Worm (Caenorhabditis elegans) whole organism, young adult: Measurements from ENCODE around the gene F44E7.9.

ENCODE experiments used
- B0261.1 ChIP-seq: sonication (generic microtip); optimal IDR thresholded peaks from 2 replicates; lab custom pipeline; 2016; ENCODE audit warnings: mild to moderate bottlenecking, missing genetic modification characterization, moderate library complexity, missing compliant biosample characterization
- C06A6.2 ChIP-seq: fragments of 200-800 bp; sonication (Bioruptor generic); conservative IDR thresholded peaks from 2 replicates; pipeline ENCODE4 v1.3.6; 2022; ENCODE audit warnings: missing genetic modification characterization, missing compliant biosample characterization
- F22D6.2 ChIP-seq: sonication (generic microtip); optimal IDR thresholded peaks from 2 replicates; lab custom pipeline; 2016; ENCODE audit warnings: mild to moderate bottlenecking, missing genetic modification characterization, missing compliant biosample characterization
- F37B4.10 ChIP-seq: fragments of 200-800 bp; sonication (Bioruptor generic); IDR thresholded peaks from 2 replicates; pipeline ENCODE4 v1.3.6; 2022; ENCODE audit warnings: missing genetic modification characterization, missing compliant biosample characterization
- F57A8.1 ChIP-seq: fragments of 200-800 bp; sonication (Bioruptor generic); optimal IDR thresholded peaks from 2 replicates; lab custom pipeline; 2018; ENCODE audit warnings: mild to moderate bottlenecking, missing genetic modification characterization, moderate library complexity, missing compliant biosample characterization
- T07F8.4 ChIP-seq: sonication (generic microtip); optimal IDR thresholded peaks from 2 replicates; lab custom pipeline; 2016; ENCODE audit warnings: mild to moderate bottlenecking, missing genetic modification characterization, moderate library complexity, missing compliant biosample characterization
- T26A5.8 ChIP-seq: sonication (generic microtip); optimal IDR thresholded peaks from 2 replicates; lab custom pipeline; 2016; ENCODE audit warnings: missing genetic modification characterization, missing compliant biosample characterization
- Y67H2A.10 ChIP-seq: fragments of 200-800 bp; sonication (Bioruptor generic); conservative IDR thresholded peaks from 2 replicates; pipeline ENCODE4 v1.3.6; 2022; ENCODE audit warnings: missing genetic modification reagents, missing genetic modification characterization, missing compliant biosample characterization
- athp-1 ChIP-seq: sonication (generic microtip); optimal IDR thresholded peaks from 2 replicates; lab custom pipeline; 2017; ENCODE audit warnings: mild to moderate bottlenecking, missing genetic modification characterization, missing compliant biosample characterization
- attf-5 ChIP-seq: fragments of 200-800 bp; sonication (Bioruptor generic); optimal IDR thresholded peaks from 2 replicates; lab custom pipeline; 2018; ENCODE audit warnings: mild to moderate bottlenecking, missing genetic modification characterization, missing compliant biosample characterization
- ccch-3 ChIP-seq: fragments of 200-800 bp; sonication (Bioruptor generic); optimal IDR thresholded peaks from 2 replicates; lab custom pipeline; 2018; ENCODE audit warnings: mild to moderate bottlenecking, missing genetic modification characterization, missing compliant biosample characterization
- cebp-2 ChIP-seq: fragments of 200-800 bp; sonication (Bioruptor generic); IDR thresholded peaks from 2 replicates; pipeline ENCODE4 v1.3.6; 2022; ENCODE audit warnings: missing genetic modification characterization, missing compliant biosample characterization
- ceh-91 ChIP-seq: fragments of 200-800 bp; sonication (Bioruptor generic); IDR thresholded peaks from 2 replicates; pipeline ENCODE4 v1.3.6; 2022; ENCODE audit warnings: missing genetic modification reagents, missing genetic modification characterization, missing compliant biosample characterization
- dox-1 ChIP-seq: fragments of 200-800 bp; sonication (Bioruptor generic); IDR thresholded peaks from 2 replicates; pipeline ENCODE4 v1.3.6; 2022; ENCODE audit warnings: missing genetic modification reagents, missing genetic modification characterization, missing compliant biosample characterization
- efl-1 ChIP-seq: fragments of 150-350 bp; optimal IDR thresholded peaks from 2 replicates; lab custom pipeline; 2014; ENCODE audit warnings: missing biosample characterization, missing genetic modification reagents, missing genetic modification characterization
- egl-44 ChIP-seq: fragments of 200-800 bp; sonication (Bioruptor generic); IDR thresholded peaks from 2 replicates; pipeline ENCODE4 v1.3.6; 2022; ENCODE audit warnings: missing genetic modification reagents, missing genetic modification characterization, missing compliant biosample characterization
- egrh-3 ChIP-seq: fragments of 200-800 bp; sonication (Bioruptor generic); IDR thresholded peaks from 2 replicates; pipeline ENCODE4 v1.3.6; 2022; ENCODE audit warnings: missing genetic modification reagents, missing genetic modification characterization, missing compliant biosample characterization
- him-1 ChIP-seq: sonication (generic microtip); optimal IDR thresholded peaks from 2 replicates; lab custom pipeline; 2016; ENCODE audit warnings: missing genotype, missing genetic modification reagents, missing genetic modification characterization, missing compliant biosample characterization
- hmg-1.2 ChIP-seq: fragments of 200-800 bp; sonication (Bioruptor generic); IDR thresholded peaks from 2 replicates; pipeline ENCODE4 v1.3.6; 2022; ENCODE audit warnings: missing genetic modification reagents, missing genetic modification characterization, missing compliant biosample characterization
- hmg-20 ChIP-seq: fragments of 200-800 bp; sonication (Bioruptor generic); IDR thresholded peaks from 2 replicates; pipeline ENCODE4 v1.3.6; 2022; ENCODE audit warnings: missing genetic modification reagents, missing genetic modification characterization, missing compliant biosample characterization
- hrde-1 ChIP-seq: sonication (generic microtip); optimal IDR thresholded peaks from 2 replicates; lab custom pipeline; 2016; ENCODE audit warnings: missing genetic modification characterization, mild to moderate bottlenecking, missing compliant biosample characterization, moderate library complexity, missing genotype, missing genetic modification reagents, borderline replicate concordance
- hsf-1 ChIP-seq: fragments of 200-800 bp; sonication (Bioruptor generic); IDR thresholded peaks from 2 replicates; pipeline ENCODE4 v1.3.6; 2022; ENCODE audit warnings: missing genetic modification reagents, missing genetic modification characterization, missing compliant biosample characterization
- lsl-1 ChIP-seq: fragments of 200-800 bp; sonication (Bioruptor generic); optimal IDR thresholded peaks from 2 replicates; lab custom pipeline; 2018; ENCODE audit warnings: mild to moderate bottlenecking, missing genetic modification characterization, moderate library complexity, missing compliant biosample characterization
- lsy-27 ChIP-seq: sonication (generic microtip); optimal IDR thresholded peaks from 2 replicates; lab custom pipeline; 2017; ENCODE audit warnings: missing genetic modification characterization, mild to moderate bottlenecking, missing compliant biosample characterization, antibody characterized with exemption, missing genotype, borderline replicate concordance; ENCODE audit not compliant: insufficient read depth
- madf-3 ChIP-seq: fragments of 200-800 bp; sonication (Bioruptor generic); IDR thresholded peaks from 2 replicates; pipeline ENCODE4 v1.3.6; 2022; ENCODE audit warnings: missing genetic modification reagents, missing genetic modification characterization, missing compliant biosample characterization
- madf-6 ChIP-seq: fragments of 200-800 bp; sonication (Bioruptor generic); IDR thresholded peaks from 2 replicates; pipeline ENCODE4 v1.3.6; 2022; ENCODE audit warnings: missing genetic modification reagents, missing genetic modification characterization, missing compliant biosample characterization
- mel-28 ChIP-seq: sonication (generic microtip); optimal IDR thresholded peaks from 2 replicates; lab custom pipeline; 2016; ENCODE audit warnings: borderline replicate concordance, mild to moderate bottlenecking, missing genetic modification characterization, missing compliant biosample characterization
- nfya-2 ChIP-seq: fragments of 200-800 bp; sonication (Bioruptor generic); IDR thresholded peaks from 2 replicates; pipeline ENCODE4 v1.3.6; 2022; ENCODE audit warnings: missing genetic modification reagents, missing genetic modification characterization, missing compliant biosample characterization
- nfyb-1 ChIP-seq: fragments of 200-800 bp; sonication (Bioruptor generic); IDR thresholded peaks from 2 replicates; pipeline ENCODE4 v1.3.6; 2022; ENCODE audit warnings: missing genetic modification reagents, missing genetic modification characterization, missing compliant biosample characterization
- nhr-27 ChIP-seq: fragments of 200-800 bp; sonication (Bioruptor generic); optimal IDR thresholded peaks from 2 replicates; lab custom pipeline; 2018; ENCODE audit warnings: mild to moderate bottlenecking, missing genetic modification characterization, moderate library complexity, missing compliant biosample characterization
- nhr-80 ChIP-seq: sonication (generic microtip); optimal IDR thresholded peaks from 2 replicates; lab custom pipeline; 2016; ENCODE audit warnings: missing genetic modification characterization, missing compliant biosample characterization
- sea-2 ChIP-seq: fragments of 200-800 bp; sonication (Bioruptor generic); IDR thresholded peaks from 2 replicates; pipeline ENCODE4 v1.3.6; 2022; ENCODE audit warnings: missing genetic modification characterization, missing compliant biosample characterization
- snpc-1.3 ChIP-seq: sonication (generic microtip); optimal IDR thresholded peaks from 2 replicates; lab custom pipeline; 2017; ENCODE audit warnings: missing genetic modification characterization, mild to moderate bottlenecking, missing compliant biosample characterization, antibody characterized with exemption, moderate library complexity, missing genotype, missing genetic modification reagents; ENCODE audit not compliant: insufficient read depth
- tbx-9 ChIP-seq: sonication (generic microtip); optimal IDR thresholded peaks from 2 replicates; lab custom pipeline; 2016; ENCODE audit warnings: borderline replicate concordance, missing genetic modification characterization, inconsistent platforms, missing compliant biosample characterization
- ztf-18 ChIP-seq: sonication (generic microtip); optimal IDR thresholded peaks from 2 replicates; lab custom pipeline; 2016; ENCODE audit warnings: missing genotype, mild to moderate bottlenecking, missing genetic modification characterization, missing compliant biosample characterization
- ztf-25 ChIP-seq: fragments of 200-800 bp; sonication (Bioruptor generic); IDR thresholded peaks from 2 replicates; pipeline ENCODE4 v1.3.6; 2022; ENCODE audit warnings: missing genetic modification reagents, missing genetic modification characterization, missing compliant biosample characterization

Gene F44E7.9

DNA sequence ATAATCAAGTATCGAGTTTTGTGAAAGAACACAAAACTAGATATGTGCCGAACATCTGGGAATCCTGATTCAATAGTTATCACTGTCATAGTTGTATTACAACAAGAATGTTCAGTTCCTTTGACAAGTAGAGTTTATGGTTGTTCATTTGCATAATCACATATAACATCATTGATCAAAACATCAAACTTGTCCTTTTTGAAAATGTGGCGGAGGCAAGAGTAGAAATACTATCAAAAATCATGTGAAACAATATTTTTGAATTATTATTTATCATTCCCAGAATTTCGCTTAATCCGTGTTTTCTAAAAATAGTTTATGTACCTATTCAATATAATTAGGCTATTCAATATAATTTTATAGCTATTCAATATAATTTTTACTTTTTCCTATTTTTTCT, 5.7 kb upstream of the F44E7.9 start, which contains the start of gene F44E7.7 (continued):
- TF ChIP-seq attf-5 (GFP tag; lab: Kevin White, UChicago) (no peak), F37B4.10 (GFP tag; lab: Robert Waterston, UW) (no peak), ztf-18 (no peak)

DNA sequence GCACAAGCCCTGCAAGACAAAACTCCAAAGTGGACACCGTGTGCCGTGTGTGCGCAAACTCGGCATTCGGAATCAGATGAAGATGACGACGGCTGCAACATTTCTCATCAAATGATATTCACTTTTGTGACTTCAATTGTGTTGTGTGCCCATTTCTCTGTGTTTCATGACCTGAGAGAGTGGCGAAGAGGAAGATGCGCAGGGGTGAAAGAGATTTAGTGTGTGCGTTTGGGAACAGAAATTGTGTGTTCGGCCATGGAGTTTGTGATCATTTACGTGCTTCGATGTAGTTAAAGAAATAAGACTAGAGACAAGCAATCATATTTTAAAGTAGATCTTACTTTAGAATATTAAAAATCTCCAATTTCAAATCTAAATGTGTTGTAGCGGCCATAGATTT, 2.4 kb upstream of the F44E7.9 start:
- TF ChIP-seq sea-2 (GFP tag; lab: Robert Waterston, UW), result no peak
- no peak for TF ChIP-seq hrde-1 (tag; lab: Kevin White, UChicago)
- TF ChIP-seq nhr-80 (tag; lab: Kevin White, UChicago), result peak; percentile 33
- no peak for TF ChIP-seq C06A6.2 (GFP tag; lab: Robert Waterston, UW)
- TF ChIP-seq dox-1 (GFP tag; lab: Robert Waterston, UW), result peak; percentile 35; the same call in 1 of the 2 replicates
- TF ChIP-seq nfyb-1 (GFP tag; lab: Robert Waterston, UW), result 0 out of 2 replicates have a peak, but pooled peaks have one; percentile 41
- no peak for TF ChIP-seq nhr-27 (tag; lab: Kevin White, UChicago)
- TF ChIP-seq Y67H2A.10 (GFP tag; lab: Robert Waterston, UW), result no peak
- TF ChIP-seq hmg-1.2 (GFP tag; lab: Robert Waterston, UW), result peak; percentile 26; the same call in 1 of the 2 replicates
- no peak for TF ChIP-seq ztf-25 (GFP tag; lab: Robert Waterston, UW)

DNA sequence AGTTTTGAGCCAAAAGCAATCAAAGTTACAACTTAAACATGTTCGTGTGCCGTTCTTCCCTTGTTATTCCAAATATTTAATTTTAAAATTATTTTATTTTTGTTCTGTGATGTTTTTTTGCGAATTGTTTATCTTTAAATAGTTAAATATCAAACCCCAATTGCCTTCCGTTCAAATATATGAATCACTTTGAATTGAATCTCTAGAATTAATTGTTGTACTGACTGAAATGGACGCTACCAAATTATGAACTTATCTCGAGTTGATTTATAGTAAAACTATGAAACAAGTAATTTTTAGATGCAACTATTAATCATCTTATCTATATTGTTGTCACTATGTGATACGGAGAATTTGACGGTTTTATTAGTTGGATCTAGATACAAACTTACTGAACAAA, 1.0 kb downstream of the F44E7.9 start, which contains the start of gene ZC250.2:
TSS of gene ZC250.2 (plus strand) at position 301 of the 400 bp plus-strand sequence.
- TF ChIP-seq hsf-1 (GFP tag; lab: Robert Waterston, UW), result 0 out of 2 replicates have a peak, but pooled peaks have one; percentile 27
- TF ChIP-seq T07F8.4 (tag; lab: Kevin White, UChicago), result no peak
- TF ChIP-seq, all 124 proteins: peak for 1

DNA sequence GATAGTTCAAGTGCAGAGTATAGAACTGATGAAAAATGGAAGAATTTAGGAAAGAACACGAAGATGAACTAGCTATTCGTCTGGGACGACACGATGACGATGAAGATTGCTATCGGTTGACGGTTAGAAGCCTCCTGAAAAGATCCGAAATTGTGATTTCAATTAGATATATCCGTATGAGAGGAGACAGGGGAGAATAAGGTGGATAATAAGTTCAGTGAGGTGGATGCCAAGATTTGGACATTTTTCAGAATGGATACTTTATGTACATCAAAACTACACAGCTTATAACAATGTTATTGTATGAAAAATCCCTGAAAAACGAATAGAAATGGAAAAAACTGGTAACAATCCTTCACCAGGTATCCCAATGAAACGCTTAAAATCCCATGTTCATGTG, 7.1 kb downstream of the F44E7.9 start, which contains the start of gene nstp-3:
TSS of gene nstp-3 (minus strand) at position 101 of the 400 bp plus-strand sequence.
- TF ChIP-seq mel-28 (tag; lab: Kevin White, UChicago) (no peak), nfya-2 (GFP tag; lab: Robert Waterston, UW) (no peak), egl-44 (GFP tag; lab: Robert Waterston, UW) (no peak), T07F8.4 (tag; lab: Kevin White, UChicago) (no peak), hmg-20 (GFP tag; lab: Robert Waterston, UW) (no peak), ceh-91 (no peak)
- TF ChIP-seq, all 124 proteins: peak for 0

DNA sequence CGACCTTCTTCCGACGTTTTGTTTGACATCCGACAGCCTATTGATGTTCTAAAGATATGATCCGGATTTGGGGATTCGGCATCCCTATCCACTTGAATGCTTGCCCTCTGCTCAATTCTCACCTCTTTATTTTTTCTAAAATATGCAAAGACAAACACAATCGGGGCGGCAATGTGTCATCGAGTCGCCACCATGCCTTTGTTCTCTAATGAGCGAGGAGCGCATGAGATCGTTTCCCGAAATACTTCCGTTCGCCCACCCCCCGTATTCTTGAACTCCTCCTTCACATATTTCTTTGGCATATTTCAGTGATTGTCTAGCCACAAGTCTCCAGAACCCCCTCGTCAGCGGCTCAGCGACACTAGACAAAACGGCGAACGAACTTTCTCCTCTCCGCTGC, 8.3 kb downstream of the F44E7.9 start, which contains the start of gene cyn-17:
TSS of gene cyn-17 (plus strand) at position 301 of the 400 bp plus-strand sequence.
- no peak for TF ChIP-seq ccch-3 (GFP tag; lab: Kevin White, UChicago)
- no peak for TF ChIP-seq nhr-80 (tag; lab: Kevin White, UChicago)
- TF ChIP-seq, all 124 proteins: peak for 0

DNA sequence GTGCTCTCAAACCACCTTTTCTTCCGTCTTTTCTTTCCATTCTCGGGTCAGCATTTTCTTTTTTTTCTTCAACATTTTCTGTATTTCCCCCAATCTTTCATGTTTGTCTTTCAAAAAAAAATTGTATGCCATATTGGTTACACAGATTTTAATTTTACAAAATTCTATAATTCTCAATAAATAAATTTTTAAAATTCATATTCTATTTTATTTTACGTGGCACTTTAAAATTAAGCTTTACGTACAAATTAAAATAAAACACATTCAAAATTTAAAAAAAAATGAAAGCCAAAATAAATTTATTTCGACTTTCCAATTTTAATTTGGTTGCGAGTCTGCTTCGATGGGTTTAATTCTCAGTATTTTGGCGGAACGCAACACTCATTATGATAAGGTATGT, 14.4 kb downstream of the F44E7.9 start, which contains the start of gene ZC250.5:
TSS of gene ZC250.5 (plus strand) at position 301 of the 400 bp plus-strand sequence.
- TF ChIP-seq cebp-2 (GFP tag; lab: Robert Waterston, UW), result no peak
- TF ChIP-seq efl-1, result no peak
- TF ChIP-seq egrh-3 (GFP tag; lab: Robert Waterston, UW), result no peak
- TF ChIP-seq T26A5.8 (tag; lab: Kevin White, UChicago), result no peak
- TF ChIP-seq B0261.1 (tag; lab: Kevin White, UChicago), result no peak
- no peak for TF ChIP-seq him-1 (tag; lab: Kevin White, UChicago)
- TF ChIP-seq madf-3 (GFP tag; lab: Robert Waterston, UW), result no peak
- TF ChIP-seq athp-1 (tag; lab: Kevin White, UChicago), result no peak
- TF ChIP-seq F22D6.2 (tag; lab: Kevin White, UChicago), result no peak
- TF ChIP-seq lsy-27 (tag; lab: Kevin White, UChicago), result no peak
- TF ChIP-seq hmg-1.2 (GFP tag; lab: Robert Waterston, UW), result no peak
- no peak for TF ChIP-seq lsl-1 (GFP tag; lab: Kevin White, UChicago)
- no peak for TF ChIP-seq snpc-1.3
- TF ChIP-seq madf-6 (GFP tag; lab: Robert Waterston, UW), result no peak
- no peak for TF ChIP-seq F57A8.1 (GFP tag; lab: Kevin White, UChicago)
- no peak for TF ChIP-seq nfyb-1 (GFP tag; lab: Robert Waterston, UW)
- TF ChIP-seq tbx-9 (tag; lab: Kevin White, UChicago), result no peak
- no peak for TF ChIP-seq ztf-25 (GFP tag; lab: Robert Waterston, UW)
- TF ChIP-seq T07F8.4 (tag; lab: Kevin White, UChicago), result no peak
